Fruit fly (Drosophila melanogaster) whole organism, prepupa: ENCODE measurements around the gene Syx18.

Experiments
- CG15336 ChIP-seq: fragments of 200-800 bp; sonication (Bioruptor generic); IDR thresholded peaks from 2 replicates; pipeline ENCODE4 v1.3.6; 2022; ENCODE audit warnings: missing biosample characterization, missing genetic modification characterization
- CG6854 ChIP-seq: fragments of 200-800 bp; sonication (Bioruptor generic); optimal IDR thresholded peaks from 2 replicates; lab custom pipeline; 2017; ENCODE audit warnings: missing biosample characterization, mild to moderate bottlenecking, missing genetic modification characterization
- dac ChIP-seq: fragments of 200-800 bp; sonication (Bioruptor generic); optimal IDR thresholded peaks from 2 replicates; lab custom pipeline; 2017; ENCODE audit warnings: missing biosample characterization, mild to moderate bottlenecking, missing genetic modification characterization
- fd85E ChIP-seq: fragments of 200-800 bp; sonication (Bioruptor generic); optimal IDR thresholded peaks from 3 replicates; lab custom pipeline; 2016; ENCODE audit warnings: missing biosample characterization, missing genetic modification characterization
- fkh ChIP-seq: fragments of 200-800 bp; sonication (Bioruptor generic); optimal IDR thresholded peaks from 3 replicates; lab custom pipeline; 2017; ENCODE audit warnings: missing biosample characterization, mild to moderate bottlenecking, missing genetic modification characterization, moderate library complexity

DNA sequence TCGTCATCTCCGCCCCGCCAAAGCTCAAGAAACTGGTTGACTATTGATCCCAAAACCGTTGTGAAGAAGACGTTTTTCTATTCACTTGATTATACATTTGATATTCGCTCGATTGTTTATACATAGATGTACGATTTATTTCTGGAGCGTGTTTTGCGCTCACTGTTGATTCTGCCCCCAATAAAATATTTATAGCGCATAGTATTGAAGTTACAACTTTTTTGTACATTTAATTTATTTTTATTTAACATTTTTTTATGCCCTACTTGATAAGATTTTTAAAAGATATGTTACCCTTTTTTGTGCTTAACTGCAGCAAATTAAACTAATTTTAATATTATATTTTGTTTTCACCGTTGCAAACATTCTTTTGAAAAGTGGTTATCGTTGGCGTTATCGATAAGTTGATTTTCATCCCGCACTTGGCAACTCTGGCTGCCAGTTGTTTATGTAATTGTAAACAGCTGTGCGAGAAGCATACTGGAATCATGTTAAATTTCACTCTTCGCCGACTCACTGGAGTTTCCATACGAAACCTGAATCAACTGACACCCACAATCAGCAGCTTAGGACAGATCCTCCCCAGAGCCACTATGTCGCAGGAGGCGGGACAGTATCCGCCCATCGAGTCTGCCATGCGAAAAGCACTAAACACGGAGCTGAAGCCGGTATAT is 33.9 kb upstream of the Syx18 start, which contains the start of gene CG31126:
- TF ChIP-seq fd85E: no peak
- TF ChIP-seq fkh (GFP tag; lab: Kevin White, UChicago): no peak
- TF ChIP-seq CG6854 (GFP tag; lab: Kevin White, UChicago): no peak
- no peak for TF ChIP-seq CG15336 (GFP tag; lab: Robert Waterston, UW)
- TF ChIP-seq dac (GFP tag; lab: Kevin White, UChicago): no peak
